Fruit fly (Drosophila melanogaster) whole organism, embryonic: Measurements from ENCODE around the gene mRpL24.

Experiments used
- CG10321 ChIP-seq: fragments of 200-800 bp; sonication (Bioruptor generic); IDR thresholded peaks from 2 replicates; pipeline ENCODE4 v1.3.6; 2022; ENCODE audit warnings: missing biosample characterization, missing genetic modification characterization
- CG10431 ChIP-seq: fragments of 200-800 bp; sonication (Bioruptor generic); optimal IDR thresholded peaks from 3 replicates; lab custom pipeline; 2018; ENCODE audit warnings: missing biosample characterization, mild to moderate bottlenecking, missing genetic modification characterization
- CG10565 ChIP-seq: fragments of 200-800 bp; sonication (Bioruptor generic); optimal IDR thresholded peaks from 3 replicates; lab custom pipeline; 2016; ENCODE audit warnings: missing biosample characterization, mild to moderate bottlenecking, missing genetic modification characterization
- CG12744 ChIP-seq: fragments of 200-800 bp; sonication (Bioruptor generic); optimal IDR thresholded peaks from 2 replicates; lab custom pipeline; 2016; ENCODE audit warnings: missing biosample characterization, missing genetic modification characterization
- CG13424 ChIP-seq: fragments of 200-800 bp; sonication (Bioruptor generic); optimal IDR thresholded peaks from 2 replicates; lab custom pipeline; 2019; ENCODE audit warnings: missing biosample characterization, mild to moderate bottlenecking, missing genetic modification characterization, moderate library complexity
- CG14667 ChIP-seq: fragments of 200-800 bp; sonication (Bioruptor generic); IDR thresholded peaks from 2 replicates; pipeline ENCODE4 v1.3.6; 2022; ENCODE audit warnings: missing biosample characterization, missing genetic modification characterization
- CG14710 ChIP-seq: fragments of 200-800 bp; sonication (Bioruptor generic); optimal IDR thresholded peaks from 3 replicates; lab custom pipeline; 2019; ENCODE audit warnings: missing biosample characterization, mild to moderate bottlenecking, missing genetic modification characterization, moderate library complexity
- CG17361 ChIP-seq: fragments of 200-800 bp; sonication (Bioruptor generic); IDR thresholded peaks from 3 replicates; pipeline ENCODE4 v1.3.6; 2022; ENCODE audit warnings: missing biosample characterization, missing genetic modification characterization
- CG17829 ChIP-seq: fragments of 200-800 bp; optimal IDR thresholded peaks from 2 replicates; lab custom pipeline; 2019; ENCODE audit warnings: missing biosample characterization, mild to moderate bottlenecking, missing genetic modification characterization, moderate library complexity
- CG1792 ChIP-seq: fragments of 200-800 bp; sonication (Bioruptor generic); optimal IDR thresholded peaks from 2 replicates; lab custom pipeline; 2016; ENCODE audit warnings: missing biosample characterization, missing genetic modification characterization
- CG18262 ChIP-seq: fragments of 200-800 bp; optimal IDR thresholded peaks from 3 replicates; lab custom pipeline; 2019; ENCODE audit warnings: missing biosample characterization, mild to moderate bottlenecking, missing genetic modification characterization, moderate library complexity
- CG18476 ChIP-seq: fragments of 200-800 bp; sonication (Bioruptor generic); optimal IDR thresholded peaks from 2 replicates; lab custom pipeline; 2016; ENCODE audit warnings: missing biosample characterization, mild to moderate bottlenecking, missing genetic modification characterization
- CG18599 ChIP-seq: fragments of 200-800 bp; sonication (Bioruptor generic); optimal IDR thresholded peaks from 3 replicates; lab custom pipeline; 2017; ENCODE audit warnings: missing biosample characterization, missing genetic modification characterization, mild to moderate bottlenecking, moderate library complexity, missing genetic modification reagents
- CG2199 ChIP-seq: fragments of 200-800 bp; sonication (Bioruptor generic); IDR thresholded peaks from 3 replicates; pipeline ENCODE4 v1.3.6; 2022; ENCODE audit warnings: missing biosample characterization, missing genetic modification characterization
- CG2712 ChIP-seq: fragments of 200-800 bp; optimal IDR thresholded peaks from 3 replicates; lab custom pipeline; 2019; ENCODE audit warnings: missing biosample characterization, mild to moderate bottlenecking, missing genetic modification characterization, moderate library complexity
- CG4360 ChIP-seq: fragments of 200-800 bp; sonication (Bioruptor generic); IDR thresholded peaks from 2 replicates; pipeline ENCODE4 v1.3.6; 2022; ENCODE audit warnings: missing biosample characterization, missing genetic modification characterization
- CG6254 ChIP-seq: fragments of 200-800 bp; sonication (Bioruptor generic); optimal IDR thresholded peaks from 3 replicates; lab custom pipeline; 2017; ENCODE audit warnings: mild to moderate bottlenecking, missing biosample characterization, missing genetic modification reagents, missing genetic modification characterization
- CG6791 ChIP-seq: fragments of 200-800 bp; sonication (Bioruptor generic); IDR thresholded peaks from 3 replicates; pipeline ENCODE4 v1.3.6; 2022; ENCODE audit warnings: missing biosample characterization, missing genetic modification characterization; ENCODE audit not compliant: partially characterized antibody
- CG8281 ChIP-seq: fragments of 200-800 bp; sonication (Bioruptor generic); optimal IDR thresholded peaks from 2 replicates; lab custom pipeline; 2018; ENCODE audit warnings: missing biosample characterization, mild to moderate bottlenecking, missing genetic modification characterization, moderate library complexity
- CG9609 ChIP-seq: fragments of 200-800 bp; sonication (Bioruptor generic); optimal IDR thresholded peaks from 3 replicates; lab custom pipeline; 2016; ENCODE audit warnings: missing biosample characterization, missing genetic modification characterization
- CTCF ChIP-seq: fragments of 200-800 bp; sonication (Bioruptor generic); optimal IDR thresholded peaks from 2 replicates; lab custom pipeline; 2017; ENCODE audit warnings: missing biosample characterization, mild to moderate bottlenecking, missing genetic modification characterization, moderate library complexity
- Dad ChIP-seq: fragments of 200-800 bp; sonication (Bioruptor generic); optimal IDR thresholded peaks from 3 replicates; lab custom pipeline; 2016; ENCODE audit warnings: missing biosample characterization, missing genetic modification characterization
- Deaf1 ChIP-seq: fragments of 200-800 bp; optimal IDR thresholded peaks from 3 replicates; lab custom pipeline; 2019; ENCODE audit warnings: missing biosample characterization, mild to moderate bottlenecking, missing genetic modification characterization, moderate library complexity
- Dp ChIP-seq: fragments of 200-800 bp; sonication (Bioruptor generic); optimal IDR thresholded peaks from 2 replicates; lab custom pipeline; 2018; ENCODE audit warnings: missing biosample characterization, mild to moderate bottlenecking, missing genetic modification characterization, moderate library complexity
- Ets97D ChIP-seq: fragments of 200-800 bp; sonication (Bioruptor generic); optimal IDR thresholded peaks from 3 replicates; lab custom pipeline; 2016; ENCODE audit warnings: missing biosample characterization, missing genetic modification characterization
- Fer2 ChIP-seq: fragments of 200-800 bp; sonication (Bioruptor generic); optimal IDR thresholded peaks from 2 replicates; lab custom pipeline; 2018; ENCODE audit warnings: missing biosample characterization, mild to moderate bottlenecking, missing genetic modification characterization, moderate library complexity
- Gug ChIP-seq: fragments of 200-800 bp; sonication (Bioruptor generic); IDR thresholded peaks from 4 replicates; pipeline ENCODE4 v1.3.6; 2022; ENCODE audit warnings: missing biosample characterization, missing genetic modification characterization
- HLH3B ChIP-seq: fragments of 200-800 bp; sonication (Bioruptor generic); IDR thresholded peaks from 2 replicates; pipeline ENCODE4 v1.3.6; 2022; ENCODE audit warnings: missing biosample characterization, missing genetic modification characterization
- Hmr ChIP-seq: fragments of 200-800 bp; sonication (Bioruptor generic); optimal IDR thresholded peaks from 3 replicates; lab custom pipeline; 2017; ENCODE audit warnings: mild to moderate bottlenecking, missing biosample characterization, missing genetic modification reagents, missing genetic modification characterization
- Hr39 ChIP-seq: fragments of >200 bp; optimal IDR thresholded peaks from 2 replicates; lab custom pipeline; 2017
- Lpt ChIP-seq: fragments of >200 bp; optimal IDR thresholded peaks from 2 replicates; lab custom pipeline; 2018; ENCODE audit warnings: missing biosample characterization, missing genetic modification characterization
- MTF-1 ChIP-seq: fragments of 200-800 bp; sonication (Bioruptor generic); optimal IDR thresholded peaks from 2 replicates; lab custom pipeline; 2018; ENCODE audit warnings: missing biosample characterization, mild to moderate bottlenecking, missing genetic modification characterization, borderline replicate concordance
- NFAT ChIP-seq: fragments of 200-800 bp; sonication (Bioruptor generic); IDR thresholded peaks from 2 replicates; pipeline ENCODE4 v1.3.6; 2022; ENCODE audit warnings: missing biosample characterization, missing genetic modification characterization
- NK7.1 ChIP-seq: fragments of 200-800 bp; sonication (Bioruptor generic); optimal IDR thresholded peaks from 3 replicates; lab custom pipeline; 2016; ENCODE audit warnings: missing biosample characterization, missing genetic modification characterization
- Rfx ChIP-seq: fragments of 200-800 bp; sonication (Bioruptor generic); IDR thresholded peaks from 2 replicates; pipeline ENCODE4 v1.3.6; 2022; ENCODE audit warnings: missing biosample characterization, missing genetic modification characterization
- Taf1 ChIP-seq: fragments of 200-800 bp; sonication (Bioruptor generic); IDR thresholded peaks from 2 replicates; pipeline ENCODE4 v1.3.6; 2022; ENCODE audit warnings: missing biosample characterization, missing genetic modification characterization
- Xrp1 ChIP-seq: fragments of 200-800 bp; sonication (Bioruptor generic); IDR thresholded peaks from 2 replicates; pipeline ENCODE4 v1.3.6; 2022; ENCODE audit warnings: missing biosample characterization, missing genetic modification characterization
- ara ChIP-seq: fragments of 200-800 bp; sonication (Bioruptor generic); IDR thresholded peaks from 2 replicates; pipeline ENCODE4 v1.3.6; 2022; ENCODE audit warnings: missing biosample characterization, missing genetic modification characterization
- cad ChIP-seq: fragments of >200 bp; optimal IDR thresholded peaks from 2 replicates; lab custom pipeline; 2017; ENCODE audit warnings: missing biosample characterization, missing genetic modification characterization
- chif ChIP-seq, 2 experiments: fragments of 200-800 bp; sonication (Bioruptor generic); optimal IDR thresholded peaks; 3 replicates each; lab custom pipeline; 2016; ENCODE audit warnings: missing biosample characterization in 2 of 2, missing genetic modification characterization in 2 of 2
- crp ChIP-seq, 2 experiments: fragments of 200-800 bp; sonication (Bioruptor generic); optimal IDR thresholded peaks; 2 replicates in 1 of 2; 3 replicates in 1 of 2; lab custom pipeline; 2017; ENCODE audit warnings: missing biosample characterization in 2 of 2, missing genetic modification characterization in 2 of 2, mild to moderate bottlenecking in 1 of 2, moderate library complexity in 1 of 2
- insv ChIP-seq, 2 experiments: fragments of 200-800 bp; sonication (Bioruptor generic); optimal IDR thresholded peaks; 3 replicates each; lab custom pipeline; 2016 to 2018; ENCODE audit warnings: missing biosample characterization in 2 of 2, missing genetic modification characterization in 2 of 2
- mam ChIP-seq: fragments of 200-800 bp; sonication (Bioruptor generic); optimal IDR thresholded peaks from 3 replicates; lab custom pipeline; 2016; ENCODE audit warnings: missing biosample characterization, missing genetic modification characterization
- pho ChIP-seq: fragments of 200-800 bp; sonication (Bioruptor generic); optimal IDR thresholded peaks from 2 replicates; lab custom pipeline; 2016; ENCODE audit warnings: missing biosample characterization, missing genetic modification characterization
- pnt ChIP-seq: fragments of 200-800 bp; sonication (Bioruptor generic); optimal IDR thresholded peaks from 3 replicates; lab custom pipeline; 2016; ENCODE audit warnings: missing biosample characterization, missing genetic modification characterization
- pros ChIP-seq: fragments of 200-800 bp; sonication (Bioruptor generic); optimal IDR thresholded peaks from 3 replicates; lab custom pipeline; 2019; ENCODE audit warnings: missing biosample characterization, mild to moderate bottlenecking, missing genetic modification characterization, moderate library complexity
- schlank ChIP-seq: fragments of 200-800 bp; sonication (Bioruptor generic); optimal IDR thresholded peaks from 2 replicates; lab custom pipeline; 2018; ENCODE audit warnings: missing biosample characterization, mild to moderate bottlenecking, missing genetic modification characterization
- sima ChIP-seq: fragments of 200-800 bp; sonication (Bioruptor generic); optimal IDR thresholded peaks from 2 replicates; lab custom pipeline; 2016; ENCODE audit warnings: missing biosample characterization, missing genetic modification characterization
- sug ChIP-seq: fragments of 200-800 bp; optimal IDR thresholded peaks from 2 replicates; lab custom pipeline; 2019; ENCODE audit warnings: missing biosample characterization, mild to moderate bottlenecking, missing genetic modification characterization, moderate library complexity
- wek ChIP-seq: fragments of 200-800 bp; sonication (Bioruptor generic); optimal IDR thresholded peaks from 3 replicates; lab custom pipeline; 2018; ENCODE audit warnings: missing biosample characterization, mild to moderate bottlenecking, missing genetic modification characterization, moderate library complexity
- zen ChIP-seq: fragments of 200-800 bp; sonication (Bioruptor generic); optimal IDR thresholded peaks from 3 replicates; lab custom pipeline; 2018; ENCODE audit warnings: missing biosample characterization, mild to moderate bottlenecking, missing genetic modification characterization, moderate library complexity
- zfh2 ChIP-seq: fragments of 200-800 bp; sonication (Bioruptor generic); optimal IDR thresholded peaks from 2 replicates; lab custom pipeline; 2016; ENCODE audit warnings: missing biosample characterization, missing genetic modification characterization

mRpL24 gene

dm6 chr2L:4945300-4945699 is at the start of gene mRpL24, which contains the start of gene betaggt-I (continued):
- peak; percentile 62 for TF ChIP-seq CG9609 (GFP tag; lab: Kevin White, UChicago)
- TF ChIP-seq Dp = peak; percentile 25
- TF ChIP-seq pho (GFP tag; lab: Kevin White, UChicago) = peak; percentile 89
- no peak for TF ChIP-seq Hr39 (lab: Kevin White, UChicago)
- TF ChIP-seq Lpt (GFP tag; lab: Kevin White, UChicago) = no peak
- no peak for TF ChIP-seq sima (GFP tag; lab: Kevin White, UChicago)
- peak; percentile 89 for TF ChIP-seq Gug (GFP tag; lab: Robert Waterston, UW)
- peak; percentile 87 for TF ChIP-seq CG8281
- peak; percentile 98 for TF ChIP-seq Rfx (GFP tag; lab: Robert Waterston, UW)
- TF ChIP-seq CG18476 (GFP tag; lab: Kevin White, UChicago) = peak; percentile 92
- TF ChIP-seq cad = no peak
- TF ChIP-seq NFAT (GFP tag; lab: Robert Waterston, UW) = peak; percentile 96
- TF ChIP-seq Fer2 (tag; lab: Kevin White, UChicago) = peak; percentile 96
- TF ChIP-seq CG14667 (GFP tag; lab: Robert Waterston, UW) = peak; percentile 93
- TF ChIP-seq insv (GFP tag; optimal IDR thresholded peaks at IDR 0.05; lab: Kevin White, UChicago) = peak in 1 of 2 experiments; percentile 73
- TF ChIP-seq pnt = peak; percentile 72
- peak; percentile 97 for TF ChIP-seq ara (GFP tag; lab: Robert Waterston, UW)
- TF ChIP-seq chif (GFP tag; optimal IDR thresholded peaks at IDR 0.05; lab: Kevin White, UChicago) = peak; percentile 82 to 87
- peak; percentile 71 for TF ChIP-seq CG10565 (GFP tag; lab: Kevin White, UChicago)
- peak; percentile 97 for TF ChIP-seq CG18262
- peak; percentile 95 for TF ChIP-seq zen (tag; lab: Kevin White, UChicago)
- TF ChIP-seq mam (GFP tag; lab: Kevin White, UChicago) = peak; percentile 83
- peak; percentile 62 for TF ChIP-seq CG1792
- TF ChIP-seq MTF-1 (GFP tag; lab: Kevin White, UChicago) = peak; percentile 87
- peak; percentile 35 for TF ChIP-seq NK7.1
- peak; percentile 49 for TF ChIP-seq Dad (GFP tag; lab: Kevin White, UChicago)
- peak; percentile 87 for TF ChIP-seq zfh2 (GFP tag; lab: Kevin White, UChicago)
- peak; percentile 81 for TF ChIP-seq CG10321
- peak; percentile 74 for TF ChIP-seq wek (GFP tag; lab: Kevin White, UChicago)
- TF ChIP-seq sug (tag; lab: Kevin White, UChicago) = peak; percentile 96
- peak; percentile 76 for TF ChIP-seq CG4360 (GFP tag; lab: Robert Waterston, UW)
- peak; percentile 81 for TF ChIP-seq Deaf1 (tag; lab: Kevin White, UChicago)
- TF ChIP-seq CG13424 (tag; lab: Kevin White, UChicago) = peak; percentile 98
- no peak for TF ChIP-seq CTCF (GFP tag; lab: Kevin White, UChicago)
- TF ChIP-seq CG14710 (tag; lab: Kevin White, UChicago) = peak; percentile 96
- TF ChIP-seq CG2712 (tag; lab: Kevin White, UChicago) = peak; percentile 98
- peak; percentile 86 for TF ChIP-seq CG6254 (GFP tag; lab: Kevin White, UChicago)
- peak; percentile 61 for TF ChIP-seq Ets97D (GFP tag; lab: Kevin White, UChicago)
- peak; percentile 98 for TF ChIP-seq CG17829 (tag; lab: Kevin White, UChicago)
- peak; percentile 29 for TF ChIP-seq pros (GFP tag; lab: Kevin White, UChicago)
- TF ChIP-seq crp (GFP tag; optimal IDR thresholded peaks at IDR 0.05; lab: Kevin White, UChicago) = peak; percentile 38 to 94
- TF ChIP-seq CG2199 = peak; percentile 97
- peak; percentile 98 for TF ChIP-seq CG17361 (GFP tag; lab: Robert Waterston, UW)
- TF ChIP-seq HLH3B (GFP tag; lab: Robert Waterston, UW) = peak; percentile 96
- peak; percentile 78 for TF ChIP-seq CG12744 (GFP tag; lab: Kevin White, UChicago)
- no peak for TF ChIP-seq CG6791 (GFP tag; lab: Robert Waterston, UW)
- TF ChIP-seq Taf1 = peak; percentile 85
- TF ChIP-seq Hmr (GFP tag; lab: Kevin White, UChicago) = peak; percentile 97
- TF ChIP-seq CG18599 = peak; percentile 97
- TF ChIP-seq CG10431 (GFP tag; lab: Kevin White, UChicago) = peak; percentile 76
- TF ChIP-seq schlank (tag; lab: Kevin White, UChicago) = peak; percentile 86
- peak; percentile 99 for TF ChIP-seq Xrp1 (GFP tag; lab: Robert Waterston, UW)
